Fruit fly (Drosophila melanogaster) whole organism, embryonic: Measurements from ENCODE around the gene CG13386.

Experiments used
- Ada2b ChIP-seq: fragments of 200-800 bp; sonication (Bioruptor generic); IDR thresholded peaks from 2 replicates; pipeline ENCODE4 v1.3.6; 2022; ENCODE audit warnings: missing biosample characterization, missing genetic modification characterization
- Antp ChIP-seq: fragments of 200-800 bp; sonication (Bioruptor generic); optimal IDR thresholded peaks from 3 replicates; lab custom pipeline; 2016; ENCODE audit warnings: missing biosample characterization, missing genetic modification characterization
- CG11504 ChIP-seq: fragments of 200-800 bp; sonication (Bioruptor generic); optimal IDR thresholded peaks from 3 replicates; lab custom pipeline; 2019; ENCODE audit warnings: missing biosample characterization, mild to moderate bottlenecking, missing genetic modification characterization, moderate library complexity
- CG12659 ChIP-seq: fragments of 200-800 bp; sonication (Bioruptor generic); optimal IDR thresholded peaks from 3 replicates; lab custom pipeline; 2017; ENCODE audit warnings: mild to moderate bottlenecking, missing biosample characterization, missing genetic modification reagents, missing genetic modification characterization
- CG14441 ChIP-seq: fragments of 200-800 bp; sonication (Bioruptor generic); IDR thresholded peaks from 2 replicates; pipeline ENCODE4 v1.3.6; 2022; ENCODE audit warnings: missing biosample characterization, missing genetic modification characterization
- CG15011 ChIP-seq: fragments of 200-800 bp; sonication (Bioruptor generic); optimal IDR thresholded peaks from 3 replicates; lab custom pipeline; 2018; ENCODE audit warnings: missing biosample characterization, mild to moderate bottlenecking, missing genetic modification characterization
- CG17829 ChIP-seq: fragments of 200-800 bp; optimal IDR thresholded peaks from 2 replicates; lab custom pipeline; 2019; ENCODE audit warnings: missing biosample characterization, mild to moderate bottlenecking, missing genetic modification characterization, moderate library complexity
- CG18262 ChIP-seq: fragments of 200-800 bp; optimal IDR thresholded peaks from 3 replicates; lab custom pipeline; 2019; ENCODE audit warnings: missing biosample characterization, mild to moderate bottlenecking, missing genetic modification characterization, moderate library complexity
- CG18599 ChIP-seq: fragments of 200-800 bp; sonication (Bioruptor generic); optimal IDR thresholded peaks from 3 replicates; lab custom pipeline; 2017; ENCODE audit warnings: missing biosample characterization, missing genetic modification characterization, mild to moderate bottlenecking, moderate library complexity, missing genetic modification reagents
- CG43689 ChIP-seq: fragments of 200-800 bp; sonication (Bioruptor generic); IDR thresholded peaks from 2 replicates; pipeline ENCODE4 v1.3.6; 2022; ENCODE audit warnings: missing biosample characterization, missing genetic modification characterization
- CG4424 ChIP-seq: fragments of 200-800 bp; sonication (Bioruptor generic); optimal IDR thresholded peaks from 3 replicates; lab custom pipeline; 2016; ENCODE audit warnings: missing biosample characterization, missing genetic modification characterization
- CG4730 ChIP-seq: fragments of 200-800 bp; sonication (Bioruptor generic); IDR thresholded peaks from 2 replicates; pipeline ENCODE4 v1.3.6; 2022; ENCODE audit warnings: missing biosample characterization, missing genetic modification characterization
- CG6254 ChIP-seq: fragments of 200-800 bp; sonication (Bioruptor generic); optimal IDR thresholded peaks from 3 replicates; lab custom pipeline; 2017; ENCODE audit warnings: mild to moderate bottlenecking, missing biosample characterization, missing genetic modification reagents, missing genetic modification characterization
- CG6654 ChIP-seq: fragments of 200-800 bp; sonication (Bioruptor generic); optimal IDR thresholded peaks from 2 replicates; lab custom pipeline; 2017; ENCODE audit warnings: missing biosample characterization, mild to moderate bottlenecking, missing genetic modification characterization
- CG7556 ChIP-seq: fragments of 200-800 bp; sonication (Bioruptor generic); optimal IDR thresholded peaks from 2 replicates; lab custom pipeline; 2017; ENCODE audit warnings: missing biosample characterization, mild to moderate bottlenecking, missing genetic modification characterization
- CG7839 ChIP-seq: fragments of 200-800 bp; sonication (Bioruptor generic); optimal IDR thresholded peaks from 3 replicates; lab custom pipeline; 2018; ENCODE audit warnings: missing biosample characterization, mild to moderate bottlenecking, missing genetic modification characterization, moderate library complexity
- CG8359 ChIP-seq: fragments of 200-800 bp; sonication (Bioruptor generic); optimal IDR thresholded peaks from 2 replicates; lab custom pipeline; 2017; ENCODE audit warnings: missing biosample characterization, mild to moderate bottlenecking, missing genetic modification characterization, borderline replicate concordance
- CG9437 ChIP-seq: fragments of 200-800 bp; sonication (Bioruptor generic); optimal IDR thresholded peaks from 2 replicates; lab custom pipeline; 2018; ENCODE audit warnings: missing biosample characterization, mild to moderate bottlenecking, missing genetic modification characterization
- D19A ChIP-seq: fragments of 200-800 bp; optimal IDR thresholded peaks from 3 replicates; lab custom pipeline; 2019; ENCODE audit warnings: missing biosample characterization, mild to moderate bottlenecking, missing genetic modification characterization, moderate library complexity
- Deaf1 ChIP-seq: fragments of 200-800 bp; optimal IDR thresholded peaks from 3 replicates; lab custom pipeline; 2019; ENCODE audit warnings: missing biosample characterization, mild to moderate bottlenecking, missing genetic modification characterization, moderate library complexity
- Doc2 ChIP-seq: fragments of 200-800 bp; sonication (Bioruptor generic); IDR thresholded peaks from 2 replicates; pipeline ENCODE4 v1.3.6; 2022; ENCODE audit warnings: missing biosample characterization, missing genetic modification characterization
- Dp ChIP-seq: fragments of 200-800 bp; sonication (Bioruptor generic); optimal IDR thresholded peaks from 2 replicates; lab custom pipeline; 2018; ENCODE audit warnings: missing biosample characterization, mild to moderate bottlenecking, missing genetic modification characterization, moderate library complexity
- Elba2 ChIP-seq: fragments of 200-800 bp; sonication (Bioruptor generic); optimal IDR thresholded peaks from 3 replicates; lab custom pipeline; 2016; ENCODE audit warnings: missing biosample characterization, missing genetic modification characterization
- Ets65A ChIP-seq: fragments of 200-800 bp; sonication (Bioruptor generic); peaks from one replicate; lab custom pipeline; 2016; ENCODE audit warnings: missing biosample characterization, missing genetic modification characterization
- Fer1 ChIP-seq: fragments of 200-800 bp; sonication (Bioruptor generic); optimal IDR thresholded peaks from 2 replicates; lab custom pipeline; 2017; ENCODE audit warnings: missing biosample characterization, mild to moderate bottlenecking, missing genetic modification characterization
- Fer2 ChIP-seq: fragments of 200-800 bp; sonication (Bioruptor generic); optimal IDR thresholded peaks from 2 replicates; lab custom pipeline; 2018; ENCODE audit warnings: missing biosample characterization, mild to moderate bottlenecking, missing genetic modification characterization, moderate library complexity
- HLHmδ ChIP-seq: fragments of 200-800 bp; sonication (Bioruptor generic); optimal IDR thresholded peaks from 2 replicates; lab custom pipeline; 2018; ENCODE audit warnings: missing biosample characterization, mild to moderate bottlenecking, missing genetic modification characterization, moderate library complexity
- Mad ChIP-seq: fragments of 200-800 bp; sonication (Bioruptor generic); optimal IDR thresholded peaks from 2 replicates; lab custom pipeline; 2016; ENCODE audit warnings: missing biosample characterization, missing genetic modification characterization
- NFAT ChIP-seq: fragments of 200-800 bp; sonication (Bioruptor generic); IDR thresholded peaks from 2 replicates; pipeline ENCODE4 v1.3.6; 2022; ENCODE audit warnings: missing biosample characterization, missing genetic modification characterization
- Rfx ChIP-seq: fragments of 200-800 bp; sonication (Bioruptor generic); IDR thresholded peaks from 2 replicates; pipeline ENCODE4 v1.3.6; 2022; ENCODE audit warnings: missing biosample characterization, missing genetic modification characterization
- Vsx1 ChIP-seq: fragments of 200-800 bp; sonication (Bioruptor generic); optimal IDR thresholded peaks from 2 replicates; lab custom pipeline; 2017; ENCODE audit warnings: missing biosample characterization, mild to moderate bottlenecking, missing genetic modification characterization, missing genetic modification reagents
- bigmax ChIP-seq: fragments of 200-800 bp; sonication (Bioruptor generic); optimal IDR thresholded peaks from 2 replicates; lab custom pipeline; 2018; ENCODE audit warnings: missing biosample characterization, mild to moderate bottlenecking, missing genetic modification characterization
- cas ChIP-seq: fragments of 200-800 bp; sonication (Bioruptor generic); IDR thresholded peaks from 2 replicates; pipeline ENCODE4 v1.3.6; 2022; ENCODE audit warnings: missing biosample characterization, missing genetic modification characterization
- crol ChIP-seq: fragments of 200-800 bp; sonication (Bioruptor generic); IDR thresholded peaks from 2 replicates; pipeline ENCODE4 v1.3.6; 2022; ENCODE audit warnings: missing biosample characterization, missing genetic modification characterization
- dimm ChIP-seq: fragments of 200-800 bp; sonication (Bioruptor generic); IDR thresholded peaks from 2 replicates; pipeline ENCODE4 v1.3.6; 2022; ENCODE audit warnings: missing biosample characterization, missing genetic modification characterization
- dpn ChIP-seq, 2 experiments: fragments of 200-800 bp; sonication (Bioruptor generic); optimal IDR thresholded peaks; 3 replicates each; lab custom pipeline; 2016; ENCODE audit warnings: missing biosample characterization in 2 of 2, missing genetic modification characterization in 2 of 2
- dysf ChIP-seq: fragments of 200-800 bp; sonication (Bioruptor generic); IDR thresholded peaks from 3 replicates; pipeline ENCODE4 v1.3.6; 2022; ENCODE audit warnings: missing biosample characterization, missing genetic modification characterization
- ftz-f1 ChIP-seq: fragments of 200-800 bp; sonication (Bioruptor generic); optimal IDR thresholded peaks from 2 replicates; lab custom pipeline; 2016; ENCODE audit warnings: missing biosample characterization, missing genetic modification characterization
- gem ChIP-seq: fragments of 200-800 bp; sonication (Bioruptor generic); optimal IDR thresholded peaks from 2 replicates; lab custom pipeline; 2019; ENCODE audit warnings: missing biosample characterization, mild to moderate bottlenecking, missing genetic modification characterization, moderate library complexity
- inv ChIP-seq: fragments of 200-800 bp; sonication (Bioruptor generic); IDR thresholded peaks from 2 replicates; pipeline ENCODE4 v1.3.6; 2022; ENCODE audit warnings: missing biosample characterization, missing genetic modification characterization; ENCODE audit not compliant: partially characterized antibody
- lab ChIP-seq: fragments of 200-800 bp; sonication (Bioruptor generic); optimal IDR thresholded peaks from 3 replicates; lab custom pipeline; 2017; ENCODE audit warnings: missing biosample characterization, missing genetic modification characterization, mild to moderate bottlenecking, moderate library complexity, missing genetic modification reagents
- mirr ChIP-seq: fragments of 200-800 bp; sonication (Bioruptor generic); optimal IDR thresholded peaks from 3 replicates; lab custom pipeline; 2018; ENCODE audit warnings: missing biosample characterization, mild to moderate bottlenecking, missing genetic modification characterization
- otp ChIP-seq: fragments of 200-800 bp; sonication (Bioruptor generic); IDR thresholded peaks from 3 replicates; pipeline ENCODE4, ENCODE4 v1.3.6; 2022; ENCODE audit warnings: missing biosample characterization, missing genetic modification characterization
- phol ChIP-seq: fragments of 200-800 bp; sonication (Bioruptor generic); optimal IDR thresholded peaks from 3 replicates; lab custom pipeline; 2018; ENCODE audit warnings: missing biosample characterization, mild to moderate bottlenecking, missing genetic modification characterization, moderate library complexity
- row ChIP-seq: fragments of 200-800 bp; sonication (Bioruptor generic); IDR thresholded peaks from 3 replicates; pipeline ENCODE4 v1.3.6; 2022; ENCODE audit warnings: missing biosample characterization, missing genetic modification characterization
- sim ChIP-seq: fragments of 200-800 bp; sonication (Bioruptor generic); IDR thresholded peaks from 2 replicates; pipeline ENCODE4 v1.3.6; 2022; ENCODE audit warnings: missing biosample characterization, missing genetic modification characterization
- so ChIP-seq: fragments of 200-800 bp; sonication (Bioruptor generic); IDR thresholded peaks from 3 replicates; pipeline ENCODE4 v1.3.6; 2022; ENCODE audit warnings: missing biosample characterization, missing genetic modification characterization
- sr ChIP-seq: fragments of 200-800 bp; sonication (Bioruptor generic); IDR thresholded peaks from 3 replicates; pipeline ENCODE4 v1.3.6; 2022; ENCODE audit warnings: missing biosample characterization, missing genetic modification characterization
- sug ChIP-seq: fragments of 200-800 bp; optimal IDR thresholded peaks from 2 replicates; lab custom pipeline; 2019; ENCODE audit warnings: missing biosample characterization, mild to moderate bottlenecking, missing genetic modification characterization, moderate library complexity
- tap ChIP-seq: fragments of 200-800 bp; optimal IDR thresholded peaks from 3 replicates; lab custom pipeline; 2019; ENCODE audit warnings: missing biosample characterization, mild to moderate bottlenecking, missing genetic modification characterization, moderate library complexity

Gene CG13386

dm6 chr2L:8371354-8371937 lies 27.4 kb upstream of the CG13386 start (continued):
- peak; percentile 21 for TF ChIP-seq tap (tag; lab: Kevin White, UChicago)
- TF ChIP-seq Dp (GFP tag; lab: Kevin White, UChicago) = no peak
- TF ChIP-seq CG12659 (GFP tag; lab: Kevin White, UChicago) = peak; percentile 23
- peak; percentile 46 for TF ChIP-seq CG7839 (tag; lab: Kevin White, UChicago)
- peak; percentile 23 for TF ChIP-seq phol (tag; lab: Kevin White, UChicago)
- TF ChIP-seq CG17829 = peak; percentile 31
- no peak for TF ChIP-seq Elba2 (GFP tag; lab: Kevin White, UChicago)
- TF ChIP-seq gem = peak; percentile 42
- TF ChIP-seq CG43689 = no peak
- peak; percentile 27 for TF ChIP-seq CG9437 (GFP tag; lab: Kevin White, UChicago)
- TF ChIP-seq CG18599 = peak; percentile 6
- 0 out of 3 replicates have a peak, but pooled peaks have one; percentile 12 for TF ChIP-seq dysf (GFP tag; lab: Robert Waterston, UW)
- TF ChIP-seq CG4424 (GFP tag; lab: Kevin White, UChicago) = peak; percentile 22
- no peak for TF ChIP-seq Rfx (GFP tag; lab: Robert Waterston, UW)
- TF ChIP-seq CG14441 (GFP tag; lab: Robert Waterston, UW) = 0 out of 2 replicates have a peak, but pooled peaks have one; percentile 30
- TF ChIP-seq Fer1 (GFP tag; lab: Kevin White, UChicago) = no peak
- peak; percentile 18 for TF ChIP-seq CG18262 (tag; lab: Kevin White, UChicago)
- peak; percentile 38; the same call in 1 of the 3 replicates for TF ChIP-seq row (GFP tag; lab: Robert Waterston, UW)
- peak in 1 of 2 experiments; percentile 24 for TF ChIP-seq dpn (GFP tag; optimal IDR thresholded peaks at IDR 0.05; lab: Kevin White, UChicago)
- TF ChIP-seq CG11504 (tag; lab: Kevin White, UChicago) = peak; percentile 48

- no peak for TF ChIP-seq Antp (GFP tag; lab: Kevin White, UChicago)
- no peak for TF ChIP-seq CG6654 (GFP tag; lab: Kevin White, UChicago)
- TF ChIP-seq bigmax = no peak
- peak; percentile 23 for TF ChIP-seq sug (tag; lab: Kevin White, UChicago)
- TF ChIP-seq Fer2 = no peak
- no peak for TF ChIP-seq cas (GFP tag; lab: Robert Waterston, UW)
- TF ChIP-seq ftz-f1 (GFP tag; lab: Kevin White, UChicago) = no peak
- no peak for TF ChIP-seq HLHmδ (GFP tag; lab: Kevin White, UChicago)
- no peak for TF ChIP-seq sim
- TF ChIP-seq Ada2b = no peak
- TF ChIP-seq Deaf1 (tag; lab: Kevin White, UChicago) = no peak
- TF ChIP-seq so = no peak
- no peak for TF ChIP-seq Dp (GFP tag; lab: Kevin White, UChicago)
- no peak for TF ChIP-seq CG7556 (GFP tag; lab: Kevin White, UChicago)
- no peak for TF ChIP-seq inv (GFP tag; lab: Robert Waterston, UW)
- TF ChIP-seq CG4730 (GFP tag; lab: Robert Waterston, UW) = 0 out of 2 replicates have a peak, but pooled peaks have one; percentile 17
- no peak for TF ChIP-seq CG6254 (GFP tag; lab: Kevin White, UChicago)
- TF ChIP-seq Mad = no peak
- no peak for TF ChIP-seq Vsx1 (GFP tag; lab: Kevin White, UChicago)
- TF ChIP-seq mirr (GFP tag; lab: Kevin White, UChicago) = peak; percentile 39
- TF ChIP-seq CG15011 = no peak
- no peak for TF ChIP-seq otp (GFP tag; lab: Robert Waterston, UW)
- TF ChIP-seq lab = peak; percentile 20
- no peak for TF ChIP-seq CG8359 (GFP tag; lab: Kevin White, UChicago)
- no peak for TF ChIP-seq dimm (GFP tag; lab: Robert Waterston, UW)
- no peak for TF ChIP-seq Doc2 (GFP tag; lab: Robert Waterston, UW)
- TF ChIP-seq D19A (tag; lab: Kevin White, UChicago) = no peak
- TF ChIP-seq crol (GFP tag; lab: Robert Waterston, UW) = no peak
- no peak for TF ChIP-seq NFAT (GFP tag; lab: Robert Waterston, UW)
- no peak for TF ChIP-seq sr (GFP tag; lab: Robert Waterston, UW)
- peak; percentile 58 for TF ChIP-seq Ets65A (GFP tag; lab: Kevin White, UChicago)
These were observed 26.6 kb upstream of the CG13386 start for dm6 chr2L:8372248-8372647.
